Worm (Caenorhabditis elegans) whole organism, L3 larva: Measurements from ENCODE around the gene F46G10.2.

Source experiments
- R02D3.7 ChIP-seq: fragments of 150-350 bp; optimal IDR thresholded peaks from 2 replicates; lab custom pipeline; 2014; ENCODE audit warnings: missing biosample characterization, missing genetic modification characterization
- aly-2 ChIP-seq: fragments of 150-350 bp; optimal IDR thresholded peaks from 2 replicates; lab custom pipeline; 2014; ENCODE audit warnings: missing biosample characterization, missing genetic modification characterization
- ama-1 ChIP-seq: fragments of 150-350 bp; optimal IDR thresholded peaks from 2 replicates; lab custom pipeline; 2018
- ceh-16 ChIP-seq: sonication (generic microtip); optimal IDR thresholded peaks from 2 replicates; lab custom pipeline; 2017; ENCODE audit warnings: missing biosample characterization, missing genetic modification characterization
- ceh-28 ChIP-seq: fragments of 150-350 bp; optimal IDR thresholded peaks from 2 replicates; lab custom pipeline; 2014; ENCODE audit warnings: missing biosample characterization, missing genetic modification reagents, missing genetic modification characterization
- daf-12 ChIP-seq: fragments of 150-350 bp; optimal IDR thresholded peaks from 2 replicates; lab custom pipeline; 2014; ENCODE audit warnings: missing biosample characterization, missing genetic modification reagents, missing genetic modification characterization
- egl-27 ChIP-seq: sonication (generic microtip); optimal IDR thresholded peaks from 4 replicates; lab custom pipeline; 2017; ENCODE audit warnings: missing biosample characterization, missing genetic modification reagents, missing genetic modification characterization
- elt-2 ChIP-seq: sonication (generic microtip); optimal IDR thresholded peaks from 2 replicates; lab custom pipeline; 2016; ENCODE audit warnings: missing genetic modification reagents, mild to moderate bottlenecking, missing genetic modification characterization, missing compliant biosample characterization
- elt-3 ChIP-seq, 3 experiments: fragments of 150-350 bp in 1 of 3; sonication (generic microtip) in 2 of 3; optimal IDR thresholded peaks; 2 replicates in 2 of 3; 4 replicates in 1 of 3; lab custom pipeline; 2014 to 2017; ENCODE audit warnings: missing biosample characterization in 3 of 3, missing genetic modification characterization in 3 of 3
- fkh-10 ChIP-seq: sonication (generic microtip); optimal IDR thresholded peaks from 2 replicates; lab custom pipeline; 2017; ENCODE audit warnings: missing biosample characterization, missing genetic modification reagents, missing genetic modification characterization
- fos-1 ChIP-seq: fragments of 150-350 bp; optimal IDR thresholded peaks from 2 replicates; lab custom pipeline; 2014; ENCODE audit warnings: missing biosample characterization, missing genetic modification characterization
- hmg-11 ChIP-seq: sonication (generic microtip); optimal IDR thresholded peaks from 2 replicates; lab custom pipeline; 2016; ENCODE audit warnings: missing genetic modification characterization, missing compliant biosample characterization
- jun-1 ChIP-seq: fragments of 150-350 bp; optimal IDR thresholded peaks from 2 replicates; lab custom pipeline; 2014; ENCODE audit warnings: missing biosample characterization, missing genetic modification reagents, missing genetic modification characterization
- lin-39 ChIP-seq: fragments of 150-350 bp; optimal IDR thresholded peaks from 2 replicates; lab custom pipeline; 2018; ENCODE audit warnings: missing biosample characterization, missing genetic modification reagents, missing genetic modification characterization
- lsy-12 ChIP-seq: sonication (generic microtip); optimal IDR thresholded peaks from 2 replicates; lab custom pipeline; 2016; ENCODE audit warnings: mild to moderate bottlenecking, missing genetic modification characterization, missing compliant biosample characterization
- mml-1 ChIP-seq: fragments of 150-350 bp; sonication (generic microtip); optimal IDR thresholded peaks from 3 replicates; lab custom pipeline; 2014; ENCODE audit warnings: missing biosample characterization, missing genetic modification characterization
- nfya-1 ChIP-seq: sonication (generic microtip); optimal IDR thresholded peaks from 2 replicates; lab custom pipeline; 2017; ENCODE audit warnings: missing genetic modification characterization, mild to moderate bottlenecking, missing compliant biosample characterization, antibody characterized with exemption, moderate library complexity; ENCODE audit not compliant: insufficient read depth
- nhr-11 ChIP-seq: fragments of 150-350 bp; optimal IDR thresholded peaks from 2 replicates; lab custom pipeline; 2014; ENCODE audit warnings: missing biosample characterization, missing genetic modification characterization
- nhr-12 ChIP-seq: fragments of 150-350 bp; optimal IDR thresholded peaks from 2 replicates; lab custom pipeline; 2014; ENCODE audit warnings: missing biosample characterization, missing genetic modification characterization
- nhr-23 ChIP-seq: fragments of 150-350 bp; optimal IDR thresholded peaks from 2 replicates; lab custom pipeline; 2014; ENCODE audit warnings: missing biosample characterization, missing genetic modification reagents, missing genetic modification characterization
- nhr-237 ChIP-seq: fragments of 150-350 bp; optimal IDR thresholded peaks from 2 replicates; lab custom pipeline; 2014; ENCODE audit warnings: missing biosample characterization, missing genetic modification characterization
- nhr-25 ChIP-seq: sonication (generic microtip); optimal IDR thresholded peaks from 2 replicates; lab custom pipeline; 2017; ENCODE audit warnings: missing biosample characterization, missing genetic modification characterization
- nhr-28 ChIP-seq: fragments of 150-350 bp; optimal IDR thresholded peaks from 2 replicates; lab custom pipeline; 2014; ENCODE audit warnings: missing biosample characterization, missing genetic modification characterization
- nhr-43 ChIP-seq: sonication (generic microtip); optimal IDR thresholded peaks from 2 replicates; lab custom pipeline; 2016; ENCODE audit warnings: mild to moderate bottlenecking, missing genetic modification characterization, missing compliant biosample characterization; ENCODE audit not compliant: poor library complexity, severe bottlenecking
- nhr-67 ChIP-seq: fragments of 150-350 bp; optimal IDR thresholded peaks from 2 replicates; lab custom pipeline; 2014; ENCODE audit warnings: missing biosample characterization, missing genetic modification characterization
- nhr-76 ChIP-seq: fragments of 150-350 bp; sonication (generic microtip); optimal IDR thresholded peaks from 5 replicates; lab custom pipeline; 2014; ENCODE audit warnings: missing biosample characterization, missing genetic modification characterization
- nhr-77 ChIP-seq: fragments of 150-350 bp; optimal IDR thresholded peaks from 2 replicates; lab custom pipeline; 2014; ENCODE audit warnings: missing biosample characterization, missing genetic modification characterization
- pha-4 ChIP-seq: fragments of 150-350 bp; optimal IDR thresholded peaks from 2 replicates; lab custom pipeline; 2014; ENCODE audit warnings: missing biosample characterization, missing genetic modification reagents, missing genetic modification characterization
- pqm-1 ChIP-seq: fragments of 150-350 bp; optimal IDR thresholded peaks from 2 replicates; lab custom pipeline; 2017; ENCODE audit warnings: missing biosample characterization, missing genetic modification characterization, inconsistent platforms
- sea-2 ChIP-seq: fragments of 150-350 bp; sonication (generic microtip); optimal IDR thresholded peaks from 4 replicates; lab custom pipeline; 2014; ENCODE audit warnings: missing biosample characterization, missing genetic modification reagents, missing genetic modification characterization
- skn-1 ChIP-seq: fragments of 150-350 bp; optimal IDR thresholded peaks from 2 replicates; lab custom pipeline; 2014; ENCODE audit warnings: missing biosample characterization, missing genetic modification characterization
- tbx-2 ChIP-seq: sonication (generic microtip); optimal IDR thresholded peaks from 2 replicates; lab custom pipeline; 2016; ENCODE audit warnings: mild to moderate bottlenecking, missing genetic modification characterization, missing compliant biosample characterization
- unc-39 ChIP-seq: sonication (generic microtip); optimal IDR thresholded peaks from 4 replicates; lab custom pipeline; 2017; ENCODE audit warnings: missing biosample characterization, missing genetic modification characterization
- ztf-11 ChIP-seq: fragments of 150-350 bp; optimal IDR thresholded peaks from 2 replicates; lab custom pipeline; 2014; ENCODE audit warnings: missing biosample characterization, missing genetic modification characterization

F46G10.2 gene

DNA sequence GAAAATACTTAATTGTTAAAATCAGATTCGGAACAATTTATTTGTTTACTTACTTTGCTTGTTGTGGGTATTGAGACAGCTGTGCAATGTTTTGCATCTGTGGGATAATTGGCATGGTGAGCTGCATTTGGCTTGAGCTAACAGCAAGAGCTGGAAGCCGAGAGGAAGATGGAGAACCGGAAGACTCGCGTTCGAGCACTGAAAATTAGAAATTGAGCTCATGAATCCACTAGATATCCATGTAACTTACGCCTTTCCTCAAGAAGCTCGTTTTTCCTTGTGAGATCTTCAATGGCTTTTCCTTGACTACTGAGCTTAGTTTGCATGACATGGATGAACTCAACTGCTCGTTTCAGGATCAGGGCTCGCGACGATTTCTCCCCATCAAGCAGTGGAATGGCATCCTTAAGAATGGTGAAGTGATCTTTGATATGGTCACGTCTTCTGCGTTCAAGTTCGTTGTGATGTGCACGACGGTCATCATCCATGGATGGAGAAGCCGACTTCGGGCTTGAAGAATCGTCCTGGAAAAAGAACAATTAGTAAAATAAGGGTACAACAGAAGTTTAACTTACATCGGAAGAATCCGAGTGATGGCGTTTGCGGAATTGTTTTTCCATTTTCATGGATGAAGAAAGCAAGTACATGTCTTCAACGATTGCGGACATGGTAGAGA is 27.5 kb downstream of the F46G10.2 start:
- TF ChIP-seq nfya-1 (tag; lab: Kevin White, UChicago): no peak
- TF ChIP-seq ama-1 (lab: Kevin White, UChicago): peak; percentile 78
- TF ChIP-seq nhr-43 (tag; lab: Kevin White, UChicago): peak; percentile 71
- TF ChIP-seq sea-2 (GFP tag; lab: Kevin White, UChicago): no peak
- TF ChIP-seq mml-1 (tag; lab: Kevin White, UChicago): no peak
- TF ChIP-seq lin-39: peak; percentile 19
- TF ChIP-seq, all 47 proteins: peak for 3

DNA sequence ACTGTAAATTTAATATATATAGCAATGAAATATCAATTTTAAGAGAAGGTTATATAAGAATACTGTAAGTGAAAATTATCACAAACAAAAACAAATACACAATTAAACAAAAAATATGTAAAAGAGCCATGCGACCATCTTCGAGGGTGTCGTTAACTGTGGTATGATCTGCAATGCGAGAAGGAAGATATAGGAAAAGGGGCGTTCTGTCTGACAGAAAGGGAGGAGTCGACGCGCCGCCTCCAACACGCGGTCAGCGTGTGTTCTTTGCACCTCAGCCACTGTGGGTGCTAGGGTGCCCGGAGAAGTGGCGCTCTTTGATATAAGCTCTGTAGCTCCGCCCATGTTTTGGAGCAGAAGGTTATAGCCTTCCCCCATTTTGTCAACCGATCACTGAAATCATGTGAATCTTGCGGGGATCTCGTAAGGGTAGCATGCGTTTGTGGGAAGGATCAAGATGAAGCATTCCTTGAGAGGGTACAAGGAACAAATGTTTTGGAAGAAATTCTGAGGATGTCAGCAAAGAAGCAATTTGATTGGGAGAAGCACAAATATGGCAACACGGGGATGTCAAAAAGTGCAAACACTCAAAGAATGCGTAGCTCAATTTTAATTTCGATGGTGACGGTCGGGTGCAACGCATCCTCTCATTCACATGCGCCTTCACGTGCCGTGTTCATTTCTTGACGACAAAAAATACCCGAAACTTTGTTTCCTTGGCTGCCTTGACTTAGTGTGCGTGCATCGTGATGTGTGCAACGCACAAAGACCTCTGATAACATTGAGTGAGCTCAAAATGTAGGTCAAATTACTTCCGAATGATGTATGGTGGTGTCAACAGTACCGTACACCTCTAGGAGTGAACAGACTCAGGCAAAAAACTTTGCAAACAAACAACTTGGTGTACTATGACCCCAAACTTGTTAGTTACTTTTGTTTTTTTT is 28.3 kb downstream of the F46G10.2 start, which contains the start of gene mxl-3:
Gene mxl-3, minus strand, starts transcription at position 1 of the 944 bp plus-strand sequence.
- TF ChIP-seq mml-1 (tag; lab: Kevin White, UChicago) (peak; percentile 21), ama-1 (lab: Kevin White, UChicago) (peak; percentile 61), lin-39 (peak; percentile 8), elt-2 (peak; percentile 75), nhr-237 (tag; lab: Kevin White, UChicago) (no peak), elt-3 (tag; optimal IDR thresholded peaks at IDR 0.05; lab: Kevin White, UChicago) (peak in 1 of 3 experiments; percentile 0), nhr-76 (tag; lab: Kevin White, UChicago) (no peak), jun-1 (tag; lab: Kevin White, UChicago) (no peak), ceh-28 (no peak), pha-4 (tag; lab: Kevin White, UChicago) (peak; percentile 59), pqm-1 (tag; lab: Kevin White, UChicago) (peak; percentile 62), nhr-23 (tag; lab: Kevin White, UChicago) (peak; percentile 34), fos-1 (tag; lab: Kevin White, UChicago) (no peak), nhr-11 (peak; percentile 76), nhr-77 (tag; lab: Kevin White, UChicago) (no peak), aly-2 (tag; lab: Kevin White, UChicago) (no peak), nhr-25 (no peak), daf-12 (tag; lab: Kevin White, UChicago) (no peak), nhr-67 (tag; lab: Kevin White, UChicago) (no peak), nfya-1 (tag; lab: Kevin White, UChicago) (peak; percentile 44), ceh-16 (no peak), egl-27 (tag; lab: Kevin White, UChicago) (no peak), nhr-43 (tag; lab: Kevin White, UChicago) (peak; percentile 73), fkh-10 (GFP tag; lab: Kevin White, UChicago) (no peak)

DNA sequence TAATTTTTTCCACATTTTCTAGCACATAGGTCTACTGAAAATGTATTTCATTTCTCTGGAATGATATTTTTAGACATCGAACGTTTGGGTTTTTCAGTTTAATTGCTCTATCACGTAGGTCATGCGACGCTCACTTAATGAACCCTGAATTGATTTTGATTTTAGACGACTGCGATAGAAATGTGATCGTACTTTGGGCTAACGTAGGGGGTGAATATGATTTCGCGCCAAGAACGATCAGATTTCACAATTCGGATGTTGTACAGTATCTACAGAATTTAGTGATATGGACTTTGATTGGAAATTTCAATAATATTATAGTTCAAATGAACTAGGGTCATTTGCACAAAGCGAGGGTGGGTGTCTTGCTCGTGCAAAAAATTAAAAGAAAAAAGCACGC is 29.4 kb downstream of the F46G10.2 start:
- TF ChIP-seq jun-1 (tag; lab: Kevin White, UChicago): no peak
- TF ChIP-seq lin-39: no peak
- no peak for TF ChIP-seq egl-27 (tag; lab: Kevin White, UChicago)
- TF ChIP-seq R02D3.7 (tag; lab: Kevin White, UChicago): no peak
- TF ChIP-seq nhr-25: no peak
- TF ChIP-seq nhr-28 (tag; lab: Kevin White, UChicago): no peak
- TF ChIP-seq hmg-11 (tag; lab: Kevin White, UChicago): no peak
- TF ChIP-seq nhr-76 (tag; lab: Kevin White, UChicago): no peak
- TF ChIP-seq lsy-12 (tag; lab: Kevin White, UChicago): no peak
- TF ChIP-seq nhr-43 (tag; lab: Kevin White, UChicago): peak; percentile 7
- TF ChIP-seq unc-39 (tag; lab: Kevin White, UChicago): no peak
- no peak for TF ChIP-seq tbx-2 (tag; lab: Kevin White, UChicago)
- peak; percentile 13 for TF ChIP-seq elt-2
- no peak for TF ChIP-seq nhr-12 (tag; lab: Kevin White, UChicago)
- TF ChIP-seq pqm-1 (tag; lab: Kevin White, UChicago): peak; percentile 42
- no peak for TF ChIP-seq ceh-28
- peak; percentile 7 for TF ChIP-seq pha-4 (tag; lab: Kevin White, UChicago)
- no peak for TF ChIP-seq skn-1 (tag; lab: Kevin White, UChicago)
- TF ChIP-seq ztf-11 (tag; lab: Kevin White, UChicago): no peak
